Fruit fly (Drosophila melanogaster): ENCODE measurements around the gene CG9662.

Gene CG9662

dm6 chr2L:3369822-3370221 is 6.7 kb downstream of the CG9662 start:
- no peak for TF ChIP-seq Sp1 (GFP tag; optimal IDR thresholded peaks at IDR 0.05)
- TF ChIP-seq Hr83 (GFP tag; optimal IDR thresholded peaks at IDR 0.05; ENCODE audit: poor library complexity, severe bottlenecking), result no peak
- TF ChIP-seq sv (GFP tag; optimal IDR thresholded peaks at IDR 0.05), result no peak
- TF ChIP-seq br (GFP tag; optimal IDR thresholded peaks at IDR 0.05), result no peak
- TF ChIP-seq OdsH (GFP tag; optimal IDR thresholded peaks at IDR 0.05), result no peak
- TF ChIP-seq h (GFP tag; optimal IDR thresholded peaks at IDR 0.05), result no peak

dm6 chr2L:3369083-3369653 is 7.4 kb downstream of the CG9662 start:
- TF ChIP-seq Rel (GFP tag; optimal IDR thresholded peaks at IDR 0.05), result no peak
- peak; percentile 77 for TF ChIP-seq Rel (tag; optimal IDR thresholded peaks at IDR 0.05)
- TF ChIP-seq fru (GFP tag; optimal IDR thresholded peaks at IDR 0.05), result peak; percentile 12
- TF ChIP-seq h (GFP tag; optimal IDR thresholded peaks at IDR 0.05), result peak; percentile 50
- TF ChIP-seq Sp1 (GFP tag; optimal IDR thresholded peaks at IDR 0.05), result peak; percentile 18
- TF ChIP-seq dl (GFP tag; optimal IDR thresholded peaks at IDR 0.05; ENCODE audit: insufficient read depth in 1 of 2, partially characterized antibody in 2 of 2), result no peak

dm6 chr2L:3368425-3368824 is 8.1 kb downstream of the CG9662 start:
- TF ChIP-seq lola (GFP tag; optimal IDR thresholded peaks at IDR 0.05) (no peak), dsf (GFP tag; optimal IDR thresholded peaks at IDR 0.05; ENCODE audit: borderline replicate concordance) (no peak), Myc (optimal IDR thresholded peaks at IDR 0.05) (no peak)

- TF ChIP-seq dsf (GFP tag; optimal IDR thresholded peaks at IDR 0.05; ENCODE audit: borderline replicate concordance) (no peak), Rel (GFP tag; optimal IDR thresholded peaks at IDR 0.05) (no peak), Rel (tag; optimal IDR thresholded peaks at IDR 0.05) (peak; percentile 1), h (GFP tag; optimal IDR thresholded peaks at IDR 0.05) (peak; percentile 35)
These were observed 10.4 kb downstream of the CG9662 start for dm6 chr2L:3366043-3366679.

- TF ChIP-seq Sp1 (GFP tag; optimal IDR thresholded peaks at IDR 0.05), result no peak
- TF ChIP-seq Mio (GFP tag; optimal IDR thresholded peaks at IDR 0.05), result no peak
- no peak for TF ChIP-seq dmrt93B (GFP tag; optimal IDR thresholded peaks at IDR 0.05)
- no peak for TF ChIP-seq tai (GFP tag; optimal IDR thresholded peaks at IDR 0.05)
- no peak for TF ChIP-seq Dif (GFP tag; optimal IDR thresholded peaks at IDR 0.05; ENCODE audit: partially characterized antibody)
- TF ChIP-seq psq (GFP tag; optimal IDR thresholded peaks at IDR 0.05), result no peak
- TF ChIP-seq Vsx2 (GFP tag; optimal IDR thresholded peaks at IDR 0.05; ENCODE audit: partially characterized antibody), result no peak
- TF ChIP-seq h (GFP tag; optimal IDR thresholded peaks at IDR 0.05), result no peak
- TF ChIP-seq lola (GFP tag; optimal IDR thresholded peaks at IDR 0.05), result no peak
- TF ChIP-seq Hr83 (GFP tag; optimal IDR thresholded peaks at IDR 0.05; ENCODE audit: poor library complexity, severe bottlenecking), result no peak
These were observed 14.7 kb downstream of the CG9662 start for dm6 chr2L:3361821-3362220.

dm6 chr2L:3356790-3357696 is 19.5 kb downstream of the CG9662 start, which contains the start of gene CG8838:
CG8838 (plus strand) TSS chr2L:3357646.
- TF ChIP-seq Jra (GFP tag; optimal IDR thresholded peaks at IDR 0.05) (no peak), Myc (optimal IDR thresholded peaks at IDR 0.05) (peak; percentile 53), tai (GFP tag; optimal IDR thresholded peaks at IDR 0.05) (no peak), woc (GFP tag; optimal IDR thresholded peaks at IDR 0.05) (no peak), N (GFP tag; optimal IDR thresholded peaks at IDR 0.05) (no peak), CrebA (GFP tag; optimal IDR thresholded peaks at IDR 0.05; ENCODE audit: borderline replicate concordance) (peak; percentile 35), Rel (GFP tag; optimal IDR thresholded peaks at IDR 0.05) (no peak), Rel (tag; optimal IDR thresholded peaks at IDR 0.05) (peak; percentile 64), rgr (GFP tag; optimal IDR thresholded peaks at IDR 0.05) (no peak), Hr83 (GFP tag; optimal IDR thresholded peaks at IDR 0.05; ENCODE audit: poor library complexity, severe bottlenecking) (no peak), Hnf4 (GFP tag; optimal IDR thresholded peaks at IDR 0.05) (no peak), CG9705 (GFP tag; optimal IDR thresholded peaks at IDR 0.05) (no peak), br (GFP tag; optimal IDR thresholded peaks at IDR 0.05) (no peak), dsf (GFP tag; optimal IDR thresholded peaks at IDR 0.05; ENCODE audit: borderline replicate concordance) (no peak), sage (GFP tag; optimal IDR thresholded peaks at IDR 0.05) (peak; percentile 26), jim (GFP tag; optimal IDR thresholded peaks at IDR 0.05) (no peak)

Measured in whole organism, wandering third instar larva.